Worm (Caenorhabditis elegans): ENCODE results near the gene uggt-1.

DNA sequence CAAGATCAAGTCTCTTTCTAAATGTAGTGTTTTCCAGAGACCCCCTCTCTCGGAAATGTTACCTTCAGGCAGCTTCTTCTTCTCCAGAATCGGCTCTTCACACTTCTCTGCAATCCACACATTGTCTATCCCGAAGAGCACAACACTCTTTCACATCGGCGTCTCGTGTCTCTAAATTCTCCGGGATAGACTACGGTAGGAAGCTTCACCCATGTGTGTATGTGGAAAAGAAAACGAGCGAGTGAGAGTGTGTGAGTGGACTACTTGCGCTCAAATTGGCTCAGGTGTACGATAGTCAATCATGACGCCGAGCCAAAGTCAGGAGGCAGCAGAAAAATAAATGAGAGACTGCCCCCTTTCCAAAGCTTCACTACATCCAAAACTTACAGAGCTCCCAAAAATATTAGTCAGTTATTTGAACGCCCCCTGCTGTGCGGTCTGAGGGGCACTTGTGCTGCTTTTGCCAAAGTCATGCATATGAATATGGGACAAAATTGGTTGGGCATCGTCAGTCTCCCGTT, 43.6 kb downstream of the uggt-1 start:
- TF ChIP-seq pqm-1 (tag; optimal IDR thresholded peaks at IDR 0.05) (no peak), jun-1 (tag; optimal IDR thresholded peaks at IDR 0.05) (no peak), nhr-11 (tag; optimal IDR thresholded peaks at IDR 0.05) (no peak), tbx-2 (tag; optimal IDR thresholded peaks at IDR 0.05) (no peak), snpc-4 (tag; optimal IDR thresholded peaks at IDR 0.05) (no peak), nhr-77 (tag; optimal IDR thresholded peaks at IDR 0.05) (no peak), ceh-82 (tag; optimal IDR thresholded peaks at IDR 0.05) (no peak)
